Fruit fly (Drosophila melanogaster) S2 (cell line): ENCODE results near the gene CG13807.

ENCODE experiments used
- CG8478 ChIP-seq: fragments of >200 bp; optimal IDR thresholded peaks from 2 replicates; lab custom pipeline; 2018
- CTCF ChIP-seq, 2 experiments: fragments of >200 bp; optimal IDR thresholded peaks; 2 replicates each; lab custom pipeline; 2018

CG13807 gene

dm6 chr3L:2265692-2266444 is 3.1 kb downstream of the CG13807 start, which contains the start of the genes ecd and CG13806:
Gene ecd, minus strand, starts transcription at chr3L:2265857.
Gene CG13806, plus strand, starts transcription at chr3L:2266394.
- TF ChIP-seq CTCF (optimal IDR thresholded peaks at IDR 0.05; lab: Kevin White, UChicago), result peak; percentile 67 to 72
- no peak for TF ChIP-seq CG8478

DNA sequence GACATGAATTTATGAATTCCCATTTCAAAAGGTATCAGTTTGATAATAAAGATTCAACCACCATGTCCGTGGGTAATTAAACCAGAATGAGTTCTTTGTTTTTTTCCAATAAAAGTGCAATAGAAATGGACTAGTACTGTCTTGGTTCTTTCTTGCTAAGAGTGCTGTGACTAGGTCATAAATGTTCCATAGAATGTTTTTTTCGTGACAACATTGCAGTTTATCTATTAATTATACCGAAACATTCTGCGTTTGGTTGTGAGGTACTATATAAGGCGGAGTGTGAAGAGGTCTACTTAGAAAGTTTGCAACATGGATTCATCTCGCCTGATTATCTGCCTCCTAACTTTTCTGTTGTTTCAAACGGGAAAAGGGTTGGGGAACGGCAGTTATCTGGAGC is 4.8 kb downstream of the CG13807 start, which contains the start of gene obst-I:
obst-I (plus strand) TSS at position 301 of the 400 bp plus-strand sequence.
- TF ChIP-seq CG8478 (no peak), CTCF (optimal IDR thresholded peaks at IDR 0.05; lab: Kevin White, UChicago) (no peak)

DNA sequence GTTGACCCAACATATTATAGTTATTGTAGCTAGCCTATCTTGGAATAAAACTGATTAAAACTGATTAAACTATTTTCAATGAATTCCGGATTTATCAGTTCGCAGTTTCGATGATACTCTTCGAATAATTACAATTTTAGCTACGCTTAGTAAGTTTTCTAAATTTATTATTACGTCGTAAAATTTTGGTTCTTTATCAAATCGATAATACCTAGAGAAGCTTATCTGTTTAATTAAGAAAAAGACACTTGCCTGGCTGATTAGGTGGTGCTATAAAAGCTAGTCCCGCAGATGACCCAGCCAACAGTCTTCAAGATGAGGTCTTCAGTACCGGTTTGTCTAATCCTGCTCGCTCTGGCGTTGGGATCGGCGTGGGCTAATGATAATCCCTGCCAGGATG is 5.8 kb downstream of the CG13807 start, which contains the start of gene CG32302:
CG32302 (plus strand) TSS at position 301 of the 400 bp plus-strand sequence.
- TF ChIP-seq CTCF (optimal IDR thresholded peaks at IDR 0.05; lab: Kevin White, UChicago), result no peak
- no peak for TF ChIP-seq CG8478

DNA sequence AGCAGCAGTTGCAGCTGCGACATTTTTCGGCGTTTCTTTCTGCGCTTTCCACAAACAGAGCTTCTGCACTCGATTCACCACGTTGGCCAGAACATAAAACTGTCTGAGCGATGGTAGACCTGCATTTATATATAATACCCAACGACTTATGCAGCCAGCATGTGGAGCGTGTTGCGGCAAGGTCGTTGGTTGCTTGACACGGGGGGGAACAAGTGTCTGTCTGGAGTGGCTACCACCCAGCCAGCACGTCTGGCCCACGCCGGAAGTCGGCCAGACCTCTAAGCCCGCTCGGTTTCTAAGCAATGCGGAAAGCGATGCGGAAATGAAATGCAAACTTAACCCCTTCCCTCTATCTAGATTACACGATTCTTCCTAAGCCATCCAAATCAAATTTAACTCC is 9.9 kb downstream of the CG13807 start, which contains the start of gene yellow-g:
yellow-g (minus strand) TSS at position 101 of the 400 bp plus-strand sequence.
- TF ChIP-seq CG8478 (no peak), CTCF (optimal IDR thresholded peaks at IDR 0.05; lab: Kevin White, UChicago) (no peak)

DNA sequence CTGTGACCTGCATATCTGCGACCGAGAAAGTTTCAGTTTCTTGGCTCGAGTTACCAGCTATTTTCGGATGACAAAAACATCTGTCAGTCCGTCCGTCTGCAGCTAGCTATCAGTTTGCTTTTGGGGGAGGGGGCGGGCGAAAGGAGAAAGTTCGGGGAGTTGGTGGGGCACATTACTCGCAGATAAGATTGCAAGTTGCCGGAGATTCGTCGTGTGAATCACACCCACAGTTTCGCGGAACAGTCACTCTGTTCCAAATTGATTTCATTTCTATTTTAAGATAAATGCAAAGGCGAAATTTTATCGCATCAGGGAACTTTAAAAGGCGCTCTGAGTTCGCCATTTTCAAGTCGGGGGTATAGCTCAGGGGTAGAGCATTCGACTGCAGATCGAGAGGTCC is 10.7 kb downstream of the CG13807 start:
- TF ChIP-seq CG8478, result no peak
- TF ChIP-seq CTCF (optimal IDR thresholded peaks at IDR 0.05; lab: Kevin White, UChicago), result no peak

DNA sequence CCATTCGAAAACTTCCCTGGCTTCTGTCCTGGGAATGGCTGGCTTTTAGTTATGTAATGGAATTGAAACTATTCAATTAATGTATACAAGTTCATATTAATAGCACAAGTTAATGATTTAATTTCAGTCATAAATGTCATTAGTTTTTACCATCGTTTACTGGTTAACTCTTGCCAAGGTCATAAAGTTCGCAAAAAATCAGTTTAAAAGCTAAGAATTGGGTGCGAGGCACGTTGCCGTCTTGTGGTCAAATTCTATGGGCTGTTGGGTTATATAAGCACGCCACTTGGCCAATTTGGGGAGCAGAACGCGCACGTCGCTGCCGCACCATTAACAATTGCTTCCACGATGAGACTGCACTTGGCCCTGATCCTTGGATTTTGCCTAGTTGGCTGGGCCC is 13.5 kb downstream of the CG13807 start, which contains the start of gene yellow-g2:
yellow-g2 (plus strand) TSS at position 301 of the 400 bp plus-strand sequence.
- TF ChIP-seq CTCF (optimal IDR thresholded peaks at IDR 0.05; lab: Kevin White, UChicago) (no peak), CG8478 (no peak)

- no peak for TF ChIP-seq CG8478
- no peak for TF ChIP-seq CTCF (optimal IDR thresholded peaks at IDR 0.05; lab: Kevin White, UChicago)
Observed at dm6 chr3L:2282506-2282905, 19.8 kb downstream of the CG13807 start, which contains the start of gene MsR2. Gene MsR2, plus strand, starts transcription at chr3L:2282883.
